Worm (Caenorhabditis elegans) whole organism, L1 larva: ENCODE measurements around the gene clc-33.

Source experiments
- nhr-28 ChIP-seq: fragments of 150-350 bp; optimal IDR thresholded peaks from 2 replicates; lab custom pipeline; 2014; ENCODE audit warnings: missing biosample characterization, missing genetic modification characterization
- nhr-77 ChIP-seq: fragments of 150-350 bp; optimal IDR thresholded peaks from 2 replicates; lab custom pipeline; 2014; ENCODE audit warnings: missing biosample characterization, missing genetic modification characterization

ce11 chrII:799700-800099 lies 40.5 kb upstream of the clc-33 start, which contains the start of gene F46F5.14:
- no peak for TF ChIP-seq nhr-28 (tag; lab: Kevin White, UChicago)
- TF ChIP-seq nhr-77 (tag; lab: Kevin White, UChicago), result no peak
